Worm (Caenorhabditis elegans) whole organism, L4 larva: ENCODE results near the gene crb-3.

Experiments
- D1046.2 ChIP-seq: fragments of 200-800 bp; sonication (Bioruptor generic); IDR thresholded peaks from 2 replicates; pipeline ENCODE4 v1.3.6; 2022; ENCODE audit warnings: missing genetic modification characterization, missing compliant biosample characterization
- F10B5.3 ChIP-seq: sonication (generic microtip); optimal IDR thresholded peaks from 2 replicates; lab custom pipeline; 2016; ENCODE audit warnings: mild to moderate bottlenecking, missing genetic modification characterization, missing compliant biosample characterization
- F44E2.7 ChIP-seq: fragments of 200-800 bp; sonication (Bioruptor generic); IDR thresholded peaks from 2 replicates; pipeline ENCODE4 v2.1.2; 2022; ENCODE audit warnings: missing genetic modification characterization, missing compliant biosample characterization
- F49E8.2 ChIP-seq: sonication (generic microtip); optimal IDR thresholded peaks from 2 replicates; lab custom pipeline; 2016; ENCODE audit warnings: missing compliant biosample characterization, mild to moderate bottlenecking, missing genetic modification characterization, borderline replicate concordance
- R02D3.7 ChIP-seq: fragments of 150-350 bp; sonication (generic microtip); optimal IDR thresholded peaks from 3 replicates; lab custom pipeline; 2014; ENCODE audit warnings: missing biosample characterization, missing genetic modification characterization
- Y48G9A.11 ChIP-seq: fragments of 200-800 bp; sonication (Bioruptor generic); IDR thresholded peaks from 2 replicates; pipeline ENCODE4 v1.3.6; 2022; ENCODE audit warnings: missing genetic modification reagents, missing genetic modification characterization, missing compliant biosample characterization
- ZK546.5 ChIP-seq, 2 experiments: sonication (generic microtip); optimal IDR thresholded peaks; 2 replicates each; lab custom pipeline; 2017; ENCODE audit warnings: missing biosample characterization in 2 of 2, missing genetic modification characterization in 2 of 2
- aha-1 ChIP-seq: fragments of 150-350 bp; peaks from one replicate; lab custom pipeline; 2014; ENCODE audit warnings: missing biosample characterization, missing genetic modification characterization
- arid-1 ChIP-seq: fragments of 200-800 bp; sonication (Bioruptor generic); conservative IDR thresholded peaks from 2 replicates; pipeline ENCODE4 v1.3.6; 2022; ENCODE audit warnings: missing genetic modification reagents, missing genetic modification characterization, missing compliant biosample characterization
- ceh-82 ChIP-seq: sonication (generic microtip); optimal IDR thresholded peaks from 2 replicates; lab custom pipeline; 2017; ENCODE audit warnings: missing biosample characterization, missing genetic modification characterization
- daf-8 ChIP-seq: fragments of 200-800 bp; sonication (Bioruptor generic); IDR thresholded peaks from 2 replicates; pipeline ENCODE4 v1.3.6; 2022; ENCODE audit warnings: missing genetic modification characterization, missing compliant biosample characterization
- dmd-6 ChIP-seq: fragments of 200-800 bp; sonication (Bioruptor generic); IDR thresholded peaks from 2 replicates; pipeline ENCODE4 v1.3.6; 2022; ENCODE audit warnings: missing genetic modification reagents, missing genetic modification characterization, missing compliant biosample characterization
- dmd-8 ChIP-seq: fragments of 200-800 bp; sonication (Bioruptor generic); IDR thresholded peaks from 2 replicates; pipeline ENCODE4 v1.3.6; 2022; ENCODE audit warnings: missing genetic modification characterization, missing compliant biosample characterization
- dpl-1 ChIP-seq: fragments of 150-350 bp; optimal IDR thresholded peaks from 2 replicates; lab custom pipeline; 2014; ENCODE audit warnings: missing biosample characterization, missing genetic modification reagents, missing genetic modification characterization
- dve-1 ChIP-seq: sonication (generic microtip); optimal IDR thresholded peaks from 2 replicates; lab custom pipeline; 2017; ENCODE audit warnings: antibody characterized with exemption, mild to moderate bottlenecking, missing genetic modification characterization, missing compliant biosample characterization; ENCODE audit not compliant: insufficient read depth
- egl-27 ChIP-seq: sonication (generic microtip); optimal IDR thresholded peaks from 3 replicates; lab custom pipeline; 2017; ENCODE audit warnings: missing biosample characterization, missing genetic modification reagents, missing genetic modification characterization
- fos-1 ChIP-seq: fragments of 150-350 bp; optimal IDR thresholded peaks from 2 replicates; lab custom pipeline; 2014; ENCODE audit warnings: missing biosample characterization, missing genetic modification characterization
- hlh-11 ChIP-seq: fragments of 200-800 bp; sonication (Bioruptor generic); optimal IDR thresholded peaks from 2 replicates; lab custom pipeline; 2018; ENCODE audit warnings: mild to moderate bottlenecking, missing genetic modification characterization, missing compliant biosample characterization
- hlh-30 ChIP-seq: sonication (generic microtip); optimal IDR thresholded peaks from 2 replicates; lab custom pipeline; 2017; ENCODE audit warnings: antibody characterized with exemption, mild to moderate bottlenecking, missing genetic modification characterization, missing compliant biosample characterization; ENCODE audit not compliant: insufficient read depth
- lim-7 ChIP-seq: fragments of 200-800 bp; sonication (Bioruptor generic); IDR thresholded peaks from 2 replicates; pipeline ENCODE4 v1.3.6; 2022; ENCODE audit warnings: missing genetic modification characterization, missing compliant biosample characterization
- lin-39 ChIP-seq: fragments of 150-350 bp; optimal IDR thresholded peaks from 2 replicates; lab custom pipeline; 2014; ENCODE audit warnings: missing biosample characterization, missing genetic modification reagents, missing genetic modification characterization
- mdl-1 ChIP-seq, 2 experiments: fragments of 150-350 bp in 1 of 2; sonication (generic microtip) in 1 of 2; optimal IDR thresholded peaks; 2 replicates each; lab custom pipeline; 2014 to 2017; ENCODE audit warnings: missing biosample characterization in 2 of 2, missing genetic modification characterization in 2 of 2
- mep-1 ChIP-seq: fragments of 150-350 bp; sonication (generic microtip); optimal IDR thresholded peaks from 3 replicates; lab custom pipeline; 2014; ENCODE audit warnings: missing biosample characterization, missing genetic modification characterization
- mes-2 ChIP-seq: sonication (generic microtip); optimal IDR thresholded peaks from 2 replicates; lab custom pipeline; 2016; ENCODE audit warnings: missing genotype, mild to moderate bottlenecking, missing genetic modification characterization, missing compliant biosample characterization; ENCODE audit not compliant: poor library complexity, severe bottlenecking
- nhr-28 ChIP-seq: fragments of 150-350 bp; optimal IDR thresholded peaks from 2 replicates; lab custom pipeline; 2014; ENCODE audit warnings: missing biosample characterization, missing genetic modification characterization
- nhr-42 ChIP-seq: fragments of 200-800 bp; sonication (Bioruptor generic); IDR thresholded peaks from 2 replicates; pipeline ENCODE4 v1.3.6; 2022; ENCODE audit warnings: missing genetic modification characterization, missing compliant biosample characterization
- pha-4 ChIP-seq, 2 experiments: fragments of 150-350 bp in 1 of 2; fragments of 200-800 bp in 1 of 2; sonication (Bioruptor generic) in 1 of 2; IDR thresholded peaks in 1 of 2; optimal IDR thresholded peaks in 1 of 2; 2 replicates each; pipeline versions ENCODE4 v1.3.6 to Lab custom; 2014 to 2022; ENCODE audit warnings: missing genetic modification characterization in 2 of 2, missing genetic modification reagents in 2 of 2, missing biosample characterization in 1 of 2, missing compliant biosample characterization in 1 of 2
- saeg-2 ChIP-seq: fragments of 200-800 bp; sonication (Bioruptor generic); IDR thresholded peaks from 2 replicates; pipeline ENCODE4 v1.3.6; 2022; ENCODE audit warnings: missing genetic modification reagents, missing genetic modification characterization, missing compliant biosample characterization
- sdz-12 ChIP-seq: fragments of 200-800 bp; sonication (Bioruptor generic); optimal IDR thresholded peaks from 2 replicates; lab custom pipeline; 2018; ENCODE audit warnings: mild to moderate bottlenecking, missing genetic modification characterization, missing compliant biosample characterization
- spr-3 ChIP-seq: fragments of 200-800 bp; sonication (Bioruptor generic); optimal IDR thresholded peaks from 2 replicates; lab custom pipeline; 2018; ENCODE audit warnings: mild to moderate bottlenecking, missing genetic modification characterization, missing compliant biosample characterization
- unc-62 ChIP-seq, 3 experiments: fragments of 150-350 bp in 1 of 3; sonication (generic microtip); optimal IDR thresholded peaks in 2 of 3; peaks in 1 of 3; 1 replicate in 1 of 3; 2 replicates in 2 of 3; lab custom pipeline; 2014 to 2017; ENCODE audit warnings: missing biosample characterization in 3 of 3, missing genetic modification characterization in 3 of 3, missing genetic modification reagents in 3 of 3, missing genotype in 1 of 3
- zip-2 ChIP-seq: fragments of 150-350 bp; optimal IDR thresholded peaks from 2 replicates; lab custom pipeline; 2014; ENCODE audit warnings: missing biosample characterization, missing genetic modification characterization
- ztf-7 ChIP-seq: fragments of 150-350 bp; optimal IDR thresholded peaks from 2 replicates; lab custom pipeline; 2014; ENCODE audit warnings: missing biosample characterization, missing genetic modification characterization

crb-3 gene

ce11 chrX:9161253-9161904 is 42.2 kb upstream of the crb-3 start (continued):
- TF ChIP-seq nhr-42 (GFP tag; lab: Robert Waterston, UW) (no peak), ZK546.5 (tag; optimal IDR thresholded peaks at IDR 0.05; lab: Kevin White, UChicago) (no peak), spr-3 (GFP tag; lab: Kevin White, UChicago) (no peak), arid-1 (no peak), ceh-82 (tag; lab: Kevin White, UChicago) (no peak), mes-2 (tag; lab: Kevin White, UChicago) (no peak), daf-8 (GFP tag; lab: Robert Waterston, UW) (no peak)

ce11 chrX:9162864-9163263 is 40.7 kb upstream of the crb-3 start, which contains the start of gene tsp-11:
TSS of gene tsp-11 (plus strand) at chrX:9163164.
- TF ChIP-seq dmd-8 (no peak), saeg-2 (GFP tag; lab: Robert Waterston, UW) (no peak), unc-62 (GFP tag; optimal IDR thresholded peaks at IDR 0.05 in 1 of 2; lab: Kevin White, UChicago) (peak in 1 of 2 experiments; percentile 27), unc-62 (tag; optimal IDR thresholded peaks at IDR 0.05; lab: Kevin White, UChicago) (no peak), lim-7 (GFP tag; lab: Robert Waterston, UW) (no peak), sdz-12 (GFP tag; lab: Kevin White, UChicago) (no peak), aha-1 (peak; percentile 79), mep-1 (tag; lab: Kevin White, UChicago) (no peak), F49E8.2 (no peak), ztf-7 (tag; lab: Kevin White, UChicago) (no peak), nhr-42 (GFP tag; lab: Robert Waterston, UW) (no peak)
- TF ChIP-seq, all 104 proteins: peak for 2

- no peak for TF ChIP-seq F44E2.7 (GFP tag; lab: Robert Waterston, UW)
- TF ChIP-seq egl-27 (tag; lab: Kevin White, UChicago) = no peak
- TF ChIP-seq pha-4 (GFP tag; IDR thresholded peaks at IDR 0.05; lab: Robert Waterston, UW) = no peak
- no peak for TF ChIP-seq pha-4 (tag; optimal IDR thresholded peaks at IDR 0.05; lab: Kevin White, UChicago)
- TF ChIP-seq Y48G9A.11 = no peak
- no peak for TF ChIP-seq mdl-1 (tag; optimal IDR thresholded peaks at IDR 0.05; lab: Kevin White, UChicago)
- no peak for TF ChIP-seq hlh-30
These were observed 36.6 kb upstream of the crb-3 start, which contains the start of gene B0563.10 for ce11 chrX:9166921-9167320. TSS of gene B0563.10 (minus strand) at chrX:9167245.

ce11 chrX:9168239-9168638 is 35.3 kb upstream of the crb-3 start, which contains the start of gene B0563.9:
TSS of gene B0563.9 (plus strand) at chrX:9168539.
- TF ChIP-seq ZK546.5 (tag; optimal IDR thresholded peaks at IDR 0.05; lab: Kevin White, UChicago) (no peak), F10B5.3 (tag; lab: Kevin White, UChicago) (no peak), fos-1 (no peak), dve-1 (tag; lab: Kevin White, UChicago) (no peak), nhr-42 (GFP tag; lab: Robert Waterston, UW) (no peak), nhr-28 (no peak), hlh-11 (tag; lab: Kevin White, UChicago) (no peak), aha-1 (no peak), zip-2 (tag; lab: Kevin White, UChicago) (no peak), R02D3.7 (no peak), dpl-1 (GFP tag; lab: Kevin White, UChicago) (no peak), egl-27 (tag; lab: Kevin White, UChicago) (no peak), Y48G9A.11 (no peak), dmd-6 (GFP tag; lab: Robert Waterston, UW) (no peak), lin-39 (tag; lab: Kevin White, UChicago) (no peak), D1046.2 (GFP tag; lab: Robert Waterston, UW) (no peak)
